Worm (Caenorhabditis elegans): ENCODE results near the gene K04F1.8.

DNA sequence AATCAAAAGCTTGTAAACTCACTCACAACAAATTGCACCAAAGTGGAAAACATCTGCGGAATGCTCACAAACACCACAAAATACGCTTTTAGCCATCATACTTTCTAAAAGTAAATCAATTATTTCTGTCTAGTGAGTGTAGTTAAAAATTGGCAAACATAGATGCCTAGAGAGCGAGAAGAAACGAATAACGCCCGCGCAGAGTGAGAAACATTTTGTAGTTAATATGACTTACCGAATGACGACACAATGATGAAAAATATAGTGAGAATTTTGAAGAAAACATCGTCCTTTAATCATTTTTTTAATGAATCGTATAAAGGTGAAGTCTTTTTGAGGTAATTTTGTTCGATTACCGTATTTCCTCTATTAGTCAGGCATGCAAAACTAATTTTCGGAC is 37.7 kb upstream of the K04F1.8 start, which contains the start of gene nhr-238:
- TF ChIP-seq hlh-15 (tag; optimal IDR thresholded peaks at IDR 0.05) (no peak), sox-4 (tag; optimal IDR thresholded peaks at IDR 0.05) (no peak)
